Fruit fly (Drosophila melanogaster) whole organism, embryonic: ENCODE data around the gene rost.

Experiments
- Asciz ChIP-seq: fragments of 200-800 bp; sonication (Bioruptor generic); optimal IDR thresholded peaks from 2 replicates; lab custom pipeline; 2017; ENCODE audit warnings: missing biosample characterization, mild to moderate bottlenecking, missing genetic modification characterization, missing genetic modification reagents
- CG10321 ChIP-seq: fragments of 200-800 bp; sonication (Bioruptor generic); IDR thresholded peaks from 2 replicates; pipeline ENCODE4 v1.3.6; 2022; ENCODE audit warnings: missing biosample characterization, missing genetic modification characterization
- CG1233 ChIP-seq: fragments of 200-800 bp; sonication (Bioruptor generic); optimal IDR thresholded peaks from 4 replicates; lab custom pipeline; 2018; ENCODE audit warnings: missing biosample characterization, mild to moderate bottlenecking, missing genetic modification characterization
- CG13424 ChIP-seq: fragments of 200-800 bp; sonication (Bioruptor generic); optimal IDR thresholded peaks from 2 replicates; lab custom pipeline; 2019; ENCODE audit warnings: missing biosample characterization, mild to moderate bottlenecking, missing genetic modification characterization, moderate library complexity
- CG15073 ChIP-seq: fragments of 200-800 bp; sonication (Bioruptor generic); optimal IDR thresholded peaks from 2 replicates; lab custom pipeline; 2016; ENCODE audit warnings: missing biosample characterization, missing genetic modification characterization
- CG1647 ChIP-seq: fragments of 200-800 bp; sonication (Bioruptor generic); optimal IDR thresholded peaks from 3 replicates; lab custom pipeline; 2016; ENCODE audit warnings: missing biosample characterization, missing genetic modification characterization
- CG17328 ChIP-seq: fragments of 200-800 bp; sonication (Bioruptor generic); IDR thresholded peaks from 2 replicates; pipeline ENCODE4 v1.3.6; 2022; ENCODE audit warnings: missing biosample characterization, missing genetic modification characterization
- CG2120 ChIP-seq: fragments of 200-800 bp; sonication (Bioruptor generic); optimal IDR thresholded peaks from 3 replicates; lab custom pipeline; 2016; ENCODE audit warnings: missing biosample characterization, missing genetic modification characterization
- CG2202 ChIP-seq: fragments of 200-800 bp; sonication (Bioruptor generic); optimal IDR thresholded peaks from 2 replicates; lab custom pipeline; 2018; ENCODE audit warnings: missing biosample characterization, mild to moderate bottlenecking, missing genetic modification characterization
- CG2712 ChIP-seq: fragments of 200-800 bp; optimal IDR thresholded peaks from 3 replicates; lab custom pipeline; 2019; ENCODE audit warnings: missing biosample characterization, mild to moderate bottlenecking, missing genetic modification characterization, moderate library complexity
- CG3163 ChIP-seq: fragments of 200-800 bp; sonication (Bioruptor generic); optimal IDR thresholded peaks from 3 replicates; lab custom pipeline; 2016; ENCODE audit warnings: missing biosample characterization, missing genetic modification characterization
- CG33557 ChIP-seq: fragments of 200-800 bp; sonication (Bioruptor generic); optimal IDR thresholded peaks from 2 replicates; lab custom pipeline; 2019; ENCODE audit warnings: missing biosample characterization, mild to moderate bottlenecking, missing genetic modification characterization, moderate library complexity
- CG42726 ChIP-seq: fragments of 200-800 bp; sonication (Bioruptor generic); IDR thresholded peaks from 2 replicates; pipeline ENCODE4 v1.3.6; 2022; ENCODE audit warnings: missing biosample characterization, missing genetic modification characterization; ENCODE audit not compliant: partially characterized antibody
- CG4424 ChIP-seq: fragments of 200-800 bp; sonication (Bioruptor generic); optimal IDR thresholded peaks from 3 replicates; lab custom pipeline; 2016; ENCODE audit warnings: missing biosample characterization, missing genetic modification characterization
- CG5953 ChIP-seq: fragments of 200-800 bp; sonication (Bioruptor generic); IDR thresholded peaks from 2 replicates; pipeline ENCODE4 v1.3.6; 2022; ENCODE audit warnings: missing biosample characterization, missing genetic modification characterization
- CG8089 ChIP-seq: fragments of 200-800 bp; sonication (Bioruptor generic); optimal IDR thresholded peaks from 3 replicates; lab custom pipeline; 2016; ENCODE audit warnings: missing biosample characterization, missing genetic modification characterization
- CG8388 ChIP-seq: fragments of 200-800 bp; sonication (Bioruptor generic); optimal IDR thresholded peaks from 2 replicates; lab custom pipeline; 2019; ENCODE audit warnings: missing biosample characterization, mild to moderate bottlenecking, missing genetic modification characterization, moderate library complexity
- CG8924 ChIP-seq: fragments of 200-800 bp; optimal IDR thresholded peaks from 3 replicates; lab custom pipeline; 2019; ENCODE audit warnings: missing biosample characterization, mild to moderate bottlenecking, missing genetic modification characterization, moderate library complexity
- CG9932 ChIP-seq: fragments of 200-800 bp; sonication (Bioruptor generic); IDR thresholded peaks from 2 replicates; pipeline ENCODE4 v1.3.6; 2022; ENCODE audit warnings: missing biosample characterization, missing genetic modification characterization
- CHES-1-like ChIP-seq: fragments of 200-800 bp; sonication (Bioruptor generic); optimal IDR thresholded peaks from 2 replicates; lab custom pipeline; 2016; ENCODE audit warnings: missing biosample characterization, missing genetic modification characterization
- Dip3 ChIP-seq: fragments of 200-800 bp; sonication (Bioruptor generic); optimal IDR thresholded peaks from 3 replicates; lab custom pipeline; 2016; ENCODE audit warnings: missing biosample characterization, missing genetic modification characterization
- Doc2 ChIP-seq: fragments of 200-800 bp; sonication (Bioruptor generic); IDR thresholded peaks from 2 replicates; pipeline ENCODE4 v1.3.6; 2022; ENCODE audit warnings: missing biosample characterization, missing genetic modification characterization
- Doc3 ChIP-seq: fragments of 200-800 bp; sonication (Bioruptor generic); IDR thresholded peaks from 3 replicates; pipeline ENCODE4 v1.3.6; 2022; ENCODE audit warnings: missing biosample characterization, missing genetic modification characterization; ENCODE audit not compliant: partially characterized antibody
- Drgx ChIP-seq: fragments of 200-800 bp; sonication (Bioruptor generic); IDR thresholded peaks from 2 replicates; pipeline ENCODE4 v1.3.6; 2022; ENCODE audit warnings: missing biosample characterization, missing genetic modification characterization
- Hsf ChIP-seq: fragments of 200-800 bp; sonication (Bioruptor generic); optimal IDR thresholded peaks from 3 replicates; lab custom pipeline; 2016; ENCODE audit warnings: missing biosample characterization, missing genetic modification characterization
- Lhr ChIP-seq: fragments of 200-800 bp; sonication (Bioruptor generic); optimal IDR thresholded peaks from 3 replicates; lab custom pipeline; 2017; ENCODE audit warnings: mild to moderate bottlenecking, missing biosample characterization, missing genetic modification reagents, missing genetic modification characterization
- Nf-YA ChIP-seq: fragments of 200-800 bp; sonication (Bioruptor generic); IDR thresholded peaks from 2 replicates; pipeline ENCODE4 v1.3.6; 2022; ENCODE audit warnings: missing biosample characterization, missing genetic modification characterization
- Sox100B ChIP-seq: fragments of 200-800 bp; sonication (Bioruptor generic); optimal IDR thresholded peaks from 3 replicates; lab custom pipeline; 2018; ENCODE audit warnings: missing biosample characterization, mild to moderate bottlenecking, missing genetic modification characterization
- Taf1 ChIP-seq: fragments of 200-800 bp; sonication (Bioruptor generic); IDR thresholded peaks from 2 replicates; pipeline ENCODE4 v1.3.6; 2022; ENCODE audit warnings: missing biosample characterization, missing genetic modification characterization
- Trl ChIP-seq, 3 experiments: fragments of >200 bp in 2 of 3; fragments of 200-800 bp in 1 of 3; sonication (Bioruptor generic) in 1 of 3; optimal IDR thresholded peaks; 2 replicates in 1 of 3; 3 replicates in 2 of 3; lab custom pipeline; 2016 to 2017; ENCODE audit warnings: missing biosample characterization in 1 of 3, missing genetic modification characterization in 1 of 3
- cas ChIP-seq: fragments of 200-800 bp; sonication (Bioruptor generic); IDR thresholded peaks from 2 replicates; pipeline ENCODE4 v1.3.6; 2022; ENCODE audit warnings: missing biosample characterization, missing genetic modification characterization
- dati ChIP-seq: fragments of 200-800 bp; sonication (Bioruptor generic); IDR thresholded peaks from 2 replicates; pipeline ENCODE4 v1.3.6; 2022; ENCODE audit warnings: missing biosample characterization, missing genetic modification characterization
- ems ChIP-seq: fragments of 200-800 bp; sonication (Bioruptor generic); optimal IDR thresholded peaks from 3 replicates; lab custom pipeline; 2016; ENCODE audit warnings: missing biosample characterization, missing genetic modification characterization
- eve ChIP-seq, 2 experiments: fragments of >200 bp; optimal IDR thresholded peaks; 2 replicates each; lab custom pipeline; 2017; ENCODE audit warnings: missing biosample characterization in 2 of 2, missing genetic modification characterization in 2 of 2
- ftz-f1 ChIP-seq: fragments of 200-800 bp; sonication (Bioruptor generic); optimal IDR thresholded peaks from 2 replicates; lab custom pipeline; 2016; ENCODE audit warnings: missing biosample characterization, missing genetic modification characterization
- hkb ChIP-seq, 2 experiments: fragments of 200-800 bp in 1 of 2; fragments of >200 bp in 1 of 2; sonication (Bioruptor generic) in 1 of 2; IDR thresholded peaks in 1 of 2; optimal IDR thresholded peaks in 1 of 2; 2 replicates each; pipeline versions ENCODE4 v1.3.6 to Lab custom; 2017 to 2022; ENCODE audit warnings: missing biosample characterization in 1 of 2, missing genetic modification characterization in 1 of 2
- insv ChIP-seq, 2 experiments: fragments of 200-800 bp; sonication (Bioruptor generic); optimal IDR thresholded peaks; 3 replicates each; lab custom pipeline; 2016 to 2018; ENCODE audit warnings: missing biosample characterization in 2 of 2, missing genetic modification characterization in 2 of 2
- lab ChIP-seq: fragments of 200-800 bp; sonication (Bioruptor generic); optimal IDR thresholded peaks from 3 replicates; lab custom pipeline; 2017; ENCODE audit warnings: missing biosample characterization, missing genetic modification characterization, mild to moderate bottlenecking, moderate library complexity, missing genetic modification reagents
- mld ChIP-seq: fragments of 200-800 bp; sonication (Bioruptor generic); IDR thresholded peaks from 3 replicates; pipeline ENCODE4 v1.3.6; 2022; ENCODE audit warnings: missing biosample characterization, missing genetic modification characterization; ENCODE audit not compliant: partially characterized antibody
- pb ChIP-seq: fragments of 200-800 bp; sonication (Bioruptor generic); optimal IDR thresholded peaks from 3 replicates; lab custom pipeline; 2016; ENCODE audit warnings: missing biosample characterization, missing genetic modification characterization
- pnt ChIP-seq: fragments of 200-800 bp; sonication (Bioruptor generic); optimal IDR thresholded peaks from 3 replicates; lab custom pipeline; 2016; ENCODE audit warnings: missing biosample characterization, missing genetic modification characterization
- sd ChIP-seq: fragments of 200-800 bp; sonication (Bioruptor generic); optimal IDR thresholded peaks from 3 replicates; lab custom pipeline; 2018; ENCODE audit warnings: missing biosample characterization, mild to moderate bottlenecking, missing genetic modification characterization, moderate library complexity
- sim ChIP-seq: fragments of 200-800 bp; sonication (Bioruptor generic); IDR thresholded peaks from 2 replicates; pipeline ENCODE4 v1.3.6; 2022; ENCODE audit warnings: missing biosample characterization, missing genetic modification characterization
- sob ChIP-seq: fragments of 200-800 bp; sonication (Bioruptor generic); IDR thresholded peaks from 2 replicates; pipeline ENCODE4 v1.3.6; 2022; ENCODE audit warnings: missing biosample characterization, missing genetic modification characterization
- twi ChIP-seq: fragments of 200-800 bp; optimal IDR thresholded peaks from 2 replicates; lab custom pipeline; 2019; ENCODE audit warnings: missing biosample characterization, mild to moderate bottlenecking, missing genetic modification characterization, moderate library complexity
- usp ChIP-seq: fragments of >200 bp; optimal IDR thresholded peaks from 2 replicates; lab custom pipeline; 2017; ENCODE audit warnings: missing biosample characterization, missing genetic modification characterization
- z ChIP-seq: fragments of 200-800 bp; sonication (Bioruptor generic); IDR thresholded peaks from 3 replicates; pipeline ENCODE4 v1.3.6; 2022; ENCODE audit warnings: missing biosample characterization, missing genetic modification characterization
- zen2 ChIP-seq: fragments of 200-800 bp; sonication (Bioruptor generic); IDR thresholded peaks from 3 replicates; pipeline ENCODE4 v1.3.6; 2022; ENCODE audit warnings: missing biosample characterization, missing genetic modification characterization; ENCODE audit not compliant: partially characterized antibody
- zf30C ChIP-seq: fragments of 200-800 bp; sonication (Bioruptor generic); optimal IDR thresholded peaks from 3 replicates; lab custom pipeline; 2018; ENCODE audit warnings: missing biosample characterization, mild to moderate bottlenecking, missing genetic modification characterization
- zfh1 ChIP-seq: fragments of 200-800 bp; sonication (Bioruptor generic); IDR thresholded peaks from 3 replicates; pipeline ENCODE4 v1.3.6; 2022; ENCODE audit warnings: missing biosample characterization, missing genetic modification characterization

The rost gene

DNA sequence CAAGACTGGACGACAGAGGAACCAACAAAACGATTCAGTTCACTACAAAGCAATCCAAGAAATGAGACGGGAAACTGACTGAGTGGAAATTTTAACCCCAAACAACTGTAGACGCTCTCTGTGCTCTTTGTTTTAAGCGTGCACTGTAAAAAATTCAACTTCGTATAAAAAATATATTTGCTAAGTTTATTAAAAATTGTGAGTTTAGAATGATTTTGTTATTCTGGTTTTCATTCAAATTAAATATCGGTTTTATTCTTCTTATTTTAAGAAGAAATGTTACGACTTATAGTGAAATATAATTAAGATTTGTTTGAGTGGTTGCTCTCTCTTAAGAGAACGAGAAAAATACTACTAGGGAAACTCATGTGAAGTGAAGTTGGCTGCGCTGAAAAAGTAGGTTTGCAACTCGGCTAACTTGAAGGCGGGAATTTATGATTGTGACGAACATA, 31.3 kb downstream of the rost start (continued):
- TF ChIP-seq pb (peak; percentile 80), CG15073 (GFP tag; lab: Kevin White, UChicago) (peak; percentile 70), CG42726 (GFP tag; lab: Robert Waterston, UW) (no peak), Taf1 (GFP tag; lab: Robert Waterston, UW) (peak; percentile 78), Hsf (GFP tag; lab: Kevin White, UChicago) (peak; percentile 95), CG8924 (tag; lab: Kevin White, UChicago) (peak; percentile 97), CG10321 (GFP tag; lab: Robert Waterston, UW) (peak; percentile 83), CHES-1-like (GFP tag; lab: Kevin White, UChicago) (peak; percentile 89), sd (peak; percentile 76), ems (peak; percentile 90), CG5953 (peak; percentile 97), CG8089 (GFP tag; lab: Kevin White, UChicago) (peak; percentile 85), CG1233 (GFP tag; lab: Kevin White, UChicago) (peak; percentile 89), CG13424 (tag; lab: Kevin White, UChicago) (peak; percentile 90), lab (GFP tag; lab: Kevin White, UChicago) (peak; percentile 94), Nf-YA (GFP tag; lab: Robert Waterston, UW) (peak; percentile 98), twi (tag; lab: Kevin White, UChicago) (peak; percentile 78), Dip3 (GFP tag; lab: Kevin White, UChicago) (peak; percentile 90), Asciz (peak; percentile 89), mld (GFP tag; lab: Robert Waterston, UW) (no peak), insv (GFP tag; optimal IDR thresholded peaks at IDR 0.05; lab: Kevin White, UChicago) (peak in 1 of 2 experiments; percentile 46), CG2712 (peak; percentile 98), sob (GFP tag; lab: Robert Waterston, UW) (peak; percentile 98), CG9932 (peak; percentile 96), Drgx (GFP tag; lab: Robert Waterston, UW) (peak; percentile 97), usp (no peak), zf30C (GFP tag; lab: Kevin White, UChicago) (peak; percentile 97), Lhr (GFP tag; lab: Kevin White, UChicago) (peak; percentile 80), dati (GFP tag; lab: Robert Waterston, UW) (peak; percentile 92), CG3163 (peak; percentile 99), eve (GFP tag; optimal IDR thresholded peaks at IDR 0.05; lab: Kevin White, UChicago) (peak in 1 of 2 experiments; percentile 93), CG4424 (GFP tag; lab: Kevin White, UChicago) (peak; percentile 94), Sox100B (GFP tag; lab: Kevin White, UChicago) (peak; percentile 88), ftz-f1 (GFP tag; lab: Kevin White, UChicago) (peak; percentile 59), sim (GFP tag; lab: Robert Waterston, UW) (peak; percentile 97), zen2 (no peak), CG2202 (peak; percentile 90), CG8388 (GFP tag; lab: Kevin White, UChicago) (peak; percentile 94), pnt (GFP tag; lab: Kevin White, UChicago) (peak; percentile 96), Trl (optimal IDR thresholded peaks at IDR 0.05; lab: Kevin White, UChicago) (peak; percentile 84 to 97), Trl (GFP tag; optimal IDR thresholded peaks at IDR 0.05; lab: Kevin White, UChicago) (peak; percentile 97), Doc2 (GFP tag; lab: Robert Waterston, UW) (peak; percentile 85), CG2120 (peak; percentile 95), cas (GFP tag; lab: Robert Waterston, UW) (peak; percentile 93), zfh1 (peak; percentile 98), CG1647 (GFP tag; lab: Kevin White, UChicago) (peak; percentile 77), CG33557 (GFP tag; lab: Kevin White, UChicago) (peak; percentile 83), hkb (optimal IDR thresholded peaks at IDR 0.05; lab: Kevin White, UChicago) (no peak), hkb (GFP tag; IDR thresholded peaks at IDR 0.05; lab: Robert Waterston, UW) (peak; percentile 100), CG17328 (GFP tag; lab: Robert Waterston, UW) (peak; percentile 99), z (GFP tag; lab: Robert Waterston, UW) (peak; percentile 92), Doc3 (GFP tag; lab: Robert Waterston, UW) (no peak)
